Fruit fly (Drosophila melanogaster): ENCODE data around the gene CG9098.
A peak's percentile ranks its signal among the peaks of the same experiment; 100 is the strongest.

Gene CG9098

dm6 chr2L:5971093-5971808, 40.9 kb downstream of the CG9098 start (continued):
- TF ChIP-seq Med (GFP tag) (peak; percentile 61), z (GFP tag; IDR thresholded peaks at IDR 0.05) (peak; percentile 87), CG7963 (GFP tag; IDR thresholded peaks at IDR 0.05; ENCODE audit: partially characterized antibody) (no peak), gfzf (GFP tag; optimal IDR thresholded peaks at IDR 0.05) (no peak), ewg (GFP tag; optimal IDR thresholded peaks at IDR 0.05) (no peak), CG6683 (GFP tag; optimal IDR thresholded peaks at IDR 0.05) (no peak), CG6854 (GFP tag; optimal IDR thresholded peaks at IDR 0.05) (no peak), vnd (GFP tag; IDR thresholded peaks at IDR 0.05; ENCODE audit: partially characterized antibody) (no peak)

- no peak for TF ChIP-seq lov (optimal IDR thresholded peaks at IDR 0.05)
- no peak for TF ChIP-seq lov (GFP tag; IDR thresholded peaks at IDR 0.05)
- no peak for TF ChIP-seq CG18619 (GFP tag; optimal IDR thresholded peaks at IDR 0.05)
- TF ChIP-seq E2f1 (GFP tag; IDR thresholded peaks at IDR 0.05), result no peak
- TF ChIP-seq ato (GFP tag; IDR thresholded peaks at IDR 0.05; ENCODE audit: partially characterized antibody), result no peak
- no peak for TF ChIP-seq CG12236 (GFP tag; optimal IDR thresholded peaks at IDR 0.05)
Measured at dm6 chr2L:5969559-5969958, 42.6 kb downstream of the CG9098 start, which contains the start of gene Ucp4B. Gene Ucp4B, plus strand, starts transcription at chr2L:5969859.

dm6 chr2L:5967702-5968616, 44.2 kb downstream of the CG9098 start, which contains the start of the genes CG13992 and Ucp4C:
Gene CG13992, minus strand, starts transcription at chr2L:5967752.
Gene Ucp4C, plus strand, starts transcription at chr2L:5968566.
- no peak for TF ChIP-seq bcd (GFP tag; optimal IDR thresholded peaks at IDR 0.05)
- no peak for TF ChIP-seq CG15514 (GFP tag; optimal IDR thresholded peaks at IDR 0.05)
- TF ChIP-seq twi (tag; optimal IDR thresholded peaks at IDR 0.05), result peak; percentile 73
- TF ChIP-seq chif (GFP tag; optimal IDR thresholded peaks at IDR 0.05), result no peak
- 0 out of 3 replicates have a peak, but pooled peaks have one; percentile 16 for TF ChIP-seq CG6791 (GFP tag; IDR thresholded peaks at IDR 0.05; ENCODE audit: partially characterized antibody)
- TF ChIP-seq CG5953 (GFP tag; IDR thresholded peaks at IDR 0.05), result no peak
- no peak for TF ChIP-seq ase (GFP tag; IDR thresholded peaks at IDR 0.05)
- no peak for TF ChIP-seq caup (GFP tag; optimal IDR thresholded peaks at IDR 0.05; ENCODE audit: severe bottlenecking)
- TF ChIP-seq jing (GFP tag; optimal IDR thresholded peaks at IDR 0.05), result no peak
- TF ChIP-seq CG14710 (tag; optimal IDR thresholded peaks at IDR 0.05), result no peak

dm6 chr2L:5964851-5965250, 47.3 kb downstream of the CG9098 start, which contains the start of gene psd:
Gene psd, minus strand, starts transcription at chr2L:5964951.
- TF ChIP-seq lov (optimal IDR thresholded peaks at IDR 0.05) (no peak), lov (GFP tag; IDR thresholded peaks at IDR 0.05) (0 out of 3 replicates have a peak, but pooled peaks have one; percentile 26), BEAF-32 (GFP tag; optimal IDR thresholded peaks at IDR 0.05) (no peak)

dm6 chr2L:5964211-5964610, 47.9 kb downstream of the CG9098 start:
- TF ChIP-seq Nf-YA (GFP tag; IDR thresholded peaks at IDR 0.05) (no peak), toy (GFP tag; IDR thresholded peaks at IDR 0.05) (no peak), hb (GFP tag; IDR thresholded peaks at IDR 0.05; ENCODE audit: partially characterized antibody) (no peak), Gug (GFP tag; IDR thresholded peaks at IDR 0.05) (no peak), bbx (GFP tag; IDR thresholded peaks at IDR 0.05; ENCODE audit: partially characterized antibody) (no peak), NK7.1 (GFP tag; optimal IDR thresholded peaks at IDR 0.05) (no peak), sr (GFP tag; IDR thresholded peaks at IDR 0.05) (no peak), chif (GFP tag; optimal IDR thresholded peaks at IDR 0.05) (no peak), yki (optimal IDR thresholded peaks at IDR 0.05) (no peak), al (GFP tag; IDR thresholded peaks at IDR 0.05) (no peak), CG12391 (tag; optimal IDR thresholded peaks at IDR 0.05) (no peak), fru (optimal IDR thresholded peaks at IDR 0.05) (no peak), vnd (GFP tag; IDR thresholded peaks at IDR 0.05; ENCODE audit: partially characterized antibody) (no peak), CG10267 (tag; optimal IDR thresholded peaks at IDR 0.05) (no peak), CG14441 (GFP tag; IDR thresholded peaks at IDR 0.05) (no peak), br (optimal IDR thresholded peaks at IDR 0.05) (no peak), CG1024 (GFP tag; IDR thresholded peaks at IDR 0.05) (no peak), NFAT (GFP tag; IDR thresholded peaks at IDR 0.05) (no peak)

All from whole organism, embryonic.